Worm (Caenorhabditis elegans) whole organism, mixed stage, embryonic: Measurements from ENCODE around the gene srab-23.

ENCODE experiments used
- flh-1 ChIP-seq: fragments of 200-800 bp; sonication (Bioruptor generic); optimal IDR thresholded peaks from 2 replicates; lab custom pipeline; 2018; ENCODE audit warnings: mild to moderate bottlenecking, missing genetic modification characterization, moderate library complexity, missing compliant biosample characterization
- nhr-237 ChIP-seq: fragments of 150-350 bp; optimal IDR thresholded peaks from 2 replicates; lab custom pipeline; 2014; ENCODE audit warnings: missing biosample characterization, missing genetic modification characterization
- pha-4 ChIP-seq: fragments of 150-350 bp; optimal IDR thresholded peaks from 2 replicates; lab custom pipeline; 2018; ENCODE audit warnings: missing biosample characterization, missing genetic modification reagents, missing genetic modification characterization

DNA sequence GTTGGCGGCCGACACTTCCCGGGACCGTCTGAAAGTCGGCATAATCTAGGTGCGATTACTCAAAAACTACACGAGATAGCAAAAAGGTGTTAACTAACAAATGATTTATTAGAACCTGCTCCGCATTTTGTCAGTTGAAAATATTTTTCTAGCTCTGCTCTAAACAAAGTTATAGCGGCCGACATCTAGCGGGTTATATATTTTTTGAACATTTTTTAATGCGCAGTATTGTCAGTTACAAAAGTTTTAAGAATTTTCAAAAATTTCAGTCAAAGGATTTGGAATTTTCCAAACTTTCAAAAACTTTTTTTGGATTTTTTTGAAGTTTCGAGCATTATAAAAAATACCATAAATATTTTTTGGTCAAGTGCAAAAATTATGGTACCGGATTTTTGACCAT, 45.8 kb upstream of the srab-23 start:
- no peak for TF ChIP-seq nhr-237 (tag; lab: Kevin White, UChicago)
- TF ChIP-seq pha-4 (tag; lab: Kevin White, UChicago), result no peak
- TF ChIP-seq flh-1 (GFP tag; lab: Kevin White, UChicago), result no peak
